Worm (Caenorhabditis elegans) whole organism, young adult: ENCODE results near the gene T20D4.11.

Experiments used
- B0261.1 ChIP-seq: sonication (generic microtip); optimal IDR thresholded peaks from 2 replicates; lab custom pipeline; 2016; ENCODE audit warnings: mild to moderate bottlenecking, missing genetic modification characterization, moderate library complexity, missing compliant biosample characterization
- B0336.3 ChIP-seq: fragments of 200-800 bp; sonication (Bioruptor generic); IDR thresholded peaks from 2 replicates; pipeline ENCODE4 v1.3.6; 2022; ENCODE audit warnings: missing genetic modification characterization, missing compliant biosample characterization
- C17E4.6 ChIP-seq: fragments of 200-800 bp; sonication (Bioruptor generic); IDR thresholded peaks from 2 replicates; pipeline ENCODE4 v1.3.6; 2022; ENCODE audit warnings: missing genetic modification reagents, missing genetic modification characterization, missing compliant biosample characterization
- D2030.7 ChIP-seq: fragments of 200-800 bp; sonication (Bioruptor generic); IDR thresholded peaks from 2 replicates; pipeline ENCODE4 v1.3.6; 2022; ENCODE audit warnings: missing genetic modification reagents, missing genetic modification characterization, missing compliant biosample characterization
- F23B12.7 ChIP-seq: sonication (generic microtip); optimal IDR thresholded peaks from 2 replicates; lab custom pipeline; 2017; ENCODE audit warnings: missing genetic modification characterization, mild to moderate bottlenecking, missing compliant biosample characterization, antibody characterized with exemption, moderate library complexity; ENCODE audit not compliant: insufficient read depth
- F37B4.10 ChIP-seq: fragments of 200-800 bp; sonication (Bioruptor generic); IDR thresholded peaks from 2 replicates; pipeline ENCODE4 v1.3.6; 2022; ENCODE audit warnings: missing genetic modification characterization, missing compliant biosample characterization
- F49E8.2 ChIP-seq: sonication (generic microtip); optimal IDR thresholded peaks from 3 replicates; lab custom pipeline; 2017; ENCODE audit warnings: missing genetic modification characterization, mild to moderate bottlenecking, missing compliant biosample characterization, antibody characterized with exemption, moderate library complexity; ENCODE audit not compliant: insufficient read depth
- K11D2.4 ChIP-seq: fragments of 200-800 bp; sonication (Bioruptor generic); IDR thresholded peaks from 2 replicates; pipeline ENCODE4 v1.3.6; 2022; ENCODE audit warnings: missing genetic modification reagents, missing genetic modification characterization, missing compliant biosample characterization
- T26A5.8 ChIP-seq: sonication (generic microtip); optimal IDR thresholded peaks from 2 replicates; lab custom pipeline; 2016; ENCODE audit warnings: missing genetic modification characterization, missing compliant biosample characterization
- Y79H2A.3 ChIP-seq: fragments of 200-800 bp; sonication (Bioruptor generic); conservative IDR thresholded peaks from 2 replicates; pipeline ENCODE4 v1.3.6; 2022; ENCODE audit warnings: missing genetic modification reagents, missing genetic modification characterization, missing compliant biosample characterization
- Y95B8A.8 ChIP-seq: fragments of 200-800 bp; sonication (Bioruptor generic); IDR thresholded peaks from 2 replicates; pipeline ENCODE4 v1.3.6; 2022; ENCODE audit warnings: missing genetic modification reagents, missing genetic modification characterization, missing compliant biosample characterization
- aptf-2 ChIP-seq: fragments of 200-800 bp; sonication (Bioruptor generic); conservative IDR thresholded peaks from 2 replicates; pipeline ENCODE4 v1.3.6; 2022; ENCODE audit warnings: missing genetic modification reagents, missing genetic modification characterization, missing compliant biosample characterization
- athp-1 ChIP-seq: sonication (generic microtip); optimal IDR thresholded peaks from 2 replicates; lab custom pipeline; 2017; ENCODE audit warnings: mild to moderate bottlenecking, missing genetic modification characterization, missing compliant biosample characterization
- attf-6 ChIP-seq: fragments of 200-800 bp; sonication (Bioruptor generic); IDR thresholded peaks from 2 replicates; pipeline ENCODE4 v1.3.6; 2022; ENCODE audit warnings: missing genetic modification reagents, missing genetic modification characterization, missing compliant biosample characterization
- cebp-1 ChIP-seq, 2 experiments: fragments of 200-800 bp in 1 of 2; sonication (Bioruptor generic) in 1 of 2; sonication (generic microtip) in 1 of 2; IDR thresholded peaks in 1 of 2; optimal IDR thresholded peaks in 1 of 2; 2 replicates each; pipeline versions ENCODE4 v1.3.6 to Lab custom; 2017 to 2022; ENCODE audit warnings: missing compliant biosample characterization in 2 of 2, missing genetic modification characterization in 2 of 2, mild to moderate bottlenecking in 1 of 2, missing genetic modification reagents in 1 of 2, moderate library complexity in 1 of 2
- ceh-27 ChIP-seq: fragments of 200-800 bp; sonication (Bioruptor generic); optimal IDR thresholded peaks from 2 replicates; lab custom pipeline; 2018; ENCODE audit warnings: mild to moderate bottlenecking, missing genetic modification characterization, moderate library complexity, missing compliant biosample characterization
- dox-1 ChIP-seq: fragments of 200-800 bp; sonication (Bioruptor generic); IDR thresholded peaks from 2 replicates; pipeline ENCODE4 v1.3.6; 2022; ENCODE audit warnings: missing genetic modification reagents, missing genetic modification characterization, missing compliant biosample characterization
- hmg-1.2 ChIP-seq: fragments of 200-800 bp; sonication (Bioruptor generic); IDR thresholded peaks from 2 replicates; pipeline ENCODE4 v1.3.6; 2022; ENCODE audit warnings: missing genetic modification reagents, missing genetic modification characterization, missing compliant biosample characterization
- hmg-20 ChIP-seq: fragments of 200-800 bp; sonication (Bioruptor generic); IDR thresholded peaks from 2 replicates; pipeline ENCODE4 v1.3.6; 2022; ENCODE audit warnings: missing genetic modification reagents, missing genetic modification characterization, missing compliant biosample characterization
- hrde-1 ChIP-seq: sonication (generic microtip); optimal IDR thresholded peaks from 2 replicates; lab custom pipeline; 2016; ENCODE audit warnings: missing genetic modification characterization, mild to moderate bottlenecking, missing compliant biosample characterization, moderate library complexity, missing genotype, missing genetic modification reagents, borderline replicate concordance
- lsy-27 ChIP-seq: sonication (generic microtip); optimal IDR thresholded peaks from 2 replicates; lab custom pipeline; 2017; ENCODE audit warnings: missing genetic modification characterization, mild to moderate bottlenecking, missing compliant biosample characterization, antibody characterized with exemption, missing genotype, borderline replicate concordance; ENCODE audit not compliant: insufficient read depth
- madf-3 ChIP-seq: fragments of 200-800 bp; sonication (Bioruptor generic); IDR thresholded peaks from 2 replicates; pipeline ENCODE4 v1.3.6; 2022; ENCODE audit warnings: missing genetic modification reagents, missing genetic modification characterization, missing compliant biosample characterization
- madf-6 ChIP-seq: fragments of 200-800 bp; sonication (Bioruptor generic); IDR thresholded peaks from 2 replicates; pipeline ENCODE4 v1.3.6; 2022; ENCODE audit warnings: missing genetic modification reagents, missing genetic modification characterization, missing compliant biosample characterization
- mcd-1 ChIP-seq: fragments of 200-800 bp; sonication (Bioruptor generic); IDR thresholded peaks from 2 replicates; pipeline ENCODE4 v1.3.6; 2022; ENCODE audit warnings: missing genetic modification reagents, missing genetic modification characterization, missing compliant biosample characterization
- nfyb-1 ChIP-seq: fragments of 200-800 bp; sonication (Bioruptor generic); IDR thresholded peaks from 2 replicates; pipeline ENCODE4 v1.3.6; 2022; ENCODE audit warnings: missing genetic modification reagents, missing genetic modification characterization, missing compliant biosample characterization
- nhr-27 ChIP-seq: fragments of 200-800 bp; sonication (Bioruptor generic); optimal IDR thresholded peaks from 2 replicates; lab custom pipeline; 2018; ENCODE audit warnings: mild to moderate bottlenecking, missing genetic modification characterization, moderate library complexity, missing compliant biosample characterization
- nhr-80 ChIP-seq: sonication (generic microtip); optimal IDR thresholded peaks from 2 replicates; lab custom pipeline; 2016; ENCODE audit warnings: missing genetic modification characterization, missing compliant biosample characterization
- nhr-90 ChIP-seq: sonication (generic microtip); optimal IDR thresholded peaks from 2 replicates; lab custom pipeline; 2016; ENCODE audit warnings: missing genotype, mild to moderate bottlenecking, missing genetic modification characterization, missing compliant biosample characterization
- rec-8 ChIP-seq, 2 experiments: sonication (generic microtip); optimal IDR thresholded peaks; 2 replicates each; lab custom pipeline; 2016; ENCODE audit warnings: mild to moderate bottlenecking in 2 of 2, missing genetic modification characterization in 2 of 2, missing genetic modification reagents in 2 of 2, missing genotype in 2 of 2, missing biosample characterization in 1 of 2, missing compliant biosample characterization in 1 of 2, moderate library complexity in 1 of 2
- snpc-1.1 ChIP-seq: sonication (generic microtip); optimal IDR thresholded peaks from 2 replicates; lab custom pipeline; 2017; ENCODE audit warnings: missing genetic modification characterization, mild to moderate bottlenecking, missing compliant biosample characterization, antibody characterized with exemption, moderate library complexity, missing genotype, missing genetic modification reagents; ENCODE audit not compliant: insufficient read depth
- snpc-1.3 ChIP-seq: sonication (generic microtip); optimal IDR thresholded peaks from 2 replicates; lab custom pipeline; 2017; ENCODE audit warnings: missing genetic modification characterization, mild to moderate bottlenecking, missing compliant biosample characterization, antibody characterized with exemption, moderate library complexity, missing genotype, missing genetic modification reagents; ENCODE audit not compliant: insufficient read depth
- snpc-3.4 ChIP-seq: sonication (generic microtip); optimal IDR thresholded peaks from 2 replicates; lab custom pipeline; 2017; ENCODE audit warnings: missing genetic modification characterization, mild to moderate bottlenecking, missing compliant biosample characterization, antibody characterized with exemption, moderate library complexity, missing genotype, missing genetic modification reagents
- unc-130 ChIP-seq: sonication (generic microtip); optimal IDR thresholded peaks from 2 replicates; lab custom pipeline; 2016; ENCODE audit warnings: missing genetic modification reagents, missing genetic modification characterization, missing compliant biosample characterization
- zfh-2 ChIP-seq: fragments of 200-800 bp; sonication (Bioruptor generic); conservative IDR thresholded peaks from 2 replicates; pipeline ENCODE4 v1.3.6; 2022; ENCODE audit warnings: missing genetic modification reagents, missing genetic modification characterization, missing compliant biosample characterization
- ztf-3 ChIP-seq: fragments of 200-800 bp; sonication (Bioruptor generic); optimal IDR thresholded peaks from 2 replicates; lab custom pipeline; 2018; ENCODE audit warnings: mild to moderate bottlenecking, missing genetic modification characterization, missing compliant biosample characterization
- ztf-6 ChIP-seq: fragments of 200-800 bp; sonication (Bioruptor generic); IDR thresholded peaks from 2 replicates; pipeline ENCODE4 v1.3.6; 2022; ENCODE audit warnings: missing genetic modification reagents, missing genetic modification characterization, missing compliant biosample characterization

T20D4.11 gene

DNA sequence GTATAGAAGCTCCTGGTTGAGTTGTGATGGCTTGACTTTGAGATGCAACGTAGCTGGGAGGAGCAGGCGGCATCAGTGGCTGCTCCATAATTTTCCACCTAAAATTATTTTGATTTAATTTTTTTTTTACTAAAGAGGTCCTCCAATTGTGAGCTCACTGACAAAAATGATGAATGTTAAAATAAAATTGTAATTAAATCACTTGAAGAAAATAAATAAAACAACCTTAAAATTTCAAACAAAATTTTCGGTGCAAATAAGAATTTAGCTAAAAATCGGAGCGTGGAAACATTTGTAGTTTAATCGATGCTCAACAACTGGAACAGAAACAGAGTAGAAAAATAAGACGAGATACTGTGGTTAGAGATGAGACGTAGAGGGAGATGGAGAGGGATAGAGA lies 41.4 kb upstream of the T20D4.11 start, which contains the start of gene scrm-3:
Gene scrm-3 (minus strand): TSS at position 101 of the 400 bp plus-strand sequence.
- TF ChIP-seq snpc-1.3, result no peak
- peak; percentile 37; the same call in 1 of the 2 replicates for TF ChIP-seq hmg-1.2 (GFP tag; lab: Robert Waterston, UW)
- TF ChIP-seq dox-1 (GFP tag; lab: Robert Waterston, UW), result no peak

DNA sequence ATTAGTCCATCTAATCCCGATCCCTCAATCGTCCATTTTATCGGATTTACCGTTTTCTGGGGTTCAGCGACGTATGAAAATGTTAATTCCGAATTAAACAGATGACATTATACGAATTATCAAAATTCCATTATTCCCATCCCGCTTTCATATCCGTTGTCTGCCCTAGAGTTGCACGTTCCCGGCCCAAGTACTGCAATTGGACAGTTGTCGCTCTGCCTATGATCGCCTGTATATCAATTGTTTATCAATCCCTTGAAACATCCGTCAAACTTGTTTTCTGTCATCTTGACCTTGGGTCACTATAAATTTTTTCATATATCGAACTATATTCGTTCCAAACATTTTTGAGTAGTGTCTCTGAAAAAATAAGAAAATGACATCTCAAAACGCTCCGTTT lies 40.2 kb upstream of the T20D4.11 start, which contains the start of gene C04E12.5:
Gene C04E12.5 (plus strand): TSS at position 301 of the 400 bp plus-strand sequence.
- TF ChIP-seq B0336.3 (GFP tag; lab: Robert Waterston, UW) (no peak), snpc-3.4 (tag; lab: Kevin White, UChicago) (no peak), madf-6 (GFP tag; lab: Robert Waterston, UW) (no peak), ceh-27 (GFP tag; lab: Kevin White, UChicago) (no peak), snpc-1.1 (tag; lab: Kevin White, UChicago) (no peak), unc-130 (no peak), cebp-1 (GFP tag; IDR thresholded peaks at IDR 0.05; lab: Robert Waterston, UW) (no peak), cebp-1 (tag; optimal IDR thresholded peaks at IDR 0.05; lab: Kevin White, UChicago) (no peak), ztf-6 (GFP tag; lab: Robert Waterston, UW) (no peak), Y79H2A.3 (GFP tag; lab: Robert Waterston, UW) (no peak), nhr-80 (tag; lab: Kevin White, UChicago) (no peak), F23B12.7 (tag; lab: Kevin White, UChicago) (no peak), nhr-27 (tag; lab: Kevin White, UChicago) (no peak)

DNA sequence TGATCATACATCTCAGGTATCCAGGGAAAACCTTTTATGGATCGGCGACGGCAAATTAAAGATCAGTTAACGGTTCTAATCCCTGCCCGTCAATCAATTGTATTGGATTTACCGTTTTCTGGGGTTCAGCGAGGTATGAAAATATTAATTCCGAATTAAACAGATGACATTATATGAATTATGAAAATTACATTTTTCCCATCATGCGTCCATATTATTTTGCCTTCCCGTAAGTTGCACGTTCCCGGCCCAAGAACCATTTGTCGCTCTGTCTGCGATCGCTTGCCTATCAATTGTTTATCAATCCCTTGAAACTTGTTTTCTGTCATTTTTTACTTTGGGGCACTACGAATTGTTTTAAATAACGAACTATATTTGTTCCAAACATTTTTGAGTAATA lies 36.9 kb upstream of the T20D4.11 start:
- no peak for TF ChIP-seq ztf-3
- TF ChIP-seq mcd-1, result no peak
- TF ChIP-seq lsy-27 (tag; lab: Kevin White, UChicago), result no peak
- TF ChIP-seq hrde-1 (tag; lab: Kevin White, UChicago), result no peak
- no peak for TF ChIP-seq cebp-1 (GFP tag; IDR thresholded peaks at IDR 0.05; lab: Robert Waterston, UW)
- no peak for TF ChIP-seq cebp-1 (tag; optimal IDR thresholded peaks at IDR 0.05; lab: Kevin White, UChicago)

DNA sequence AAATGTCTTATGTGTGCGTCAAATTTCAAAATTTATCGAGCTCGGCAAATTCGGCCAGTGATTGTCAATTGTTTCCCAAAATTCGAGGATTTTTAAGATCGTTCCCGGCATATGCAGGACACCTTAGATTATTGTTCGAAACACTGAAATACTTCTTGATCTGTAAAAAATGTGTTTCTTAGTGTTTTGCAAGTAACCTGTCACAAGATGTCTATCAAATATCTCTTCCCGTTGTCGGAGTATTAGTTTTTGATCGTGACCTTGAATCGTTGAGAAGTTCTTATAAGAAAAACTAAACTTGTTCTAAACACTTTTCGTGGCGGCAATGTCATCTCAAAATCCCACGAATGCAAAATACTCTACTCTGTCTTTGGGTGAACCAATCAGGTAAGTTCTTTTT lies 36.0 kb upstream of the T20D4.11 start, which contains the start of gene C04E12.4:
Gene C04E12.4 (plus strand): TSS at position 301 of the 400 bp plus-strand sequence.
- no peak for TF ChIP-seq madf-3 (GFP tag; lab: Robert Waterston, UW)
- no peak for TF ChIP-seq D2030.7 (GFP tag; lab: Robert Waterston, UW)
- TF ChIP-seq Y95B8A.8 (GFP tag; lab: Robert Waterston, UW), result no peak
- no peak for TF ChIP-seq rec-8 (tag; optimal IDR thresholded peaks at IDR 0.05; lab: Kevin White, UChicago)
- no peak for TF ChIP-seq K11D2.4 (GFP tag; lab: Robert Waterston, UW)
- TF ChIP-seq zfh-2 (GFP tag; lab: Robert Waterston, UW), result no peak
- TF ChIP-seq C17E4.6 (GFP tag; lab: Robert Waterston, UW), result no peak
- TF ChIP-seq T26A5.8 (tag; lab: Kevin White, UChicago), result no peak
- TF ChIP-seq aptf-2 (GFP tag; lab: Robert Waterston, UW), result no peak
- no peak for TF ChIP-seq F49E8.2 (tag; lab: Kevin White, UChicago)
- no peak for TF ChIP-seq F37B4.10
- no peak for TF ChIP-seq nfyb-1 (GFP tag; lab: Robert Waterston, UW)
- no peak for TF ChIP-seq athp-1 (tag; lab: Kevin White, UChicago)
- TF ChIP-seq attf-6, result no peak
- TF ChIP-seq nhr-90 (tag; lab: Kevin White, UChicago), result no peak
- TF ChIP-seq B0261.1 (tag; lab: Kevin White, UChicago), result no peak
- TF ChIP-seq hmg-20 (GFP tag; lab: Robert Waterston, UW), result no peak
